Worm (Caenorhabditis elegans) whole organism, L4 larva: Measurements from ENCODE around the gene F14E5.8.

Source experiments
- F37D6.2 ChIP-seq: sonication (generic microtip); optimal IDR thresholded peaks from 2 replicates; lab custom pipeline; 2016; ENCODE audit warnings: mild to moderate bottlenecking, missing genetic modification characterization, missing compliant biosample characterization
- aha-1 ChIP-seq: fragments of 150-350 bp; peaks from one replicate; lab custom pipeline; 2014; ENCODE audit warnings: missing biosample characterization, missing genetic modification characterization
- ama-1 ChIP-seq: fragments of 150-350 bp; optimal IDR thresholded peaks from 2 replicates; lab custom pipeline; 2014; ENCODE audit warnings: inconsistent platforms, mixed read lengths
- arid-1 ChIP-seq: fragments of 200-800 bp; sonication (Bioruptor generic); conservative IDR thresholded peaks from 2 replicates; pipeline ENCODE4 v1.3.6; 2022; ENCODE audit warnings: missing genetic modification reagents, missing genetic modification characterization, missing compliant biosample characterization
- ceh-82 ChIP-seq: sonication (generic microtip); optimal IDR thresholded peaks from 2 replicates; lab custom pipeline; 2017; ENCODE audit warnings: missing biosample characterization, missing genetic modification characterization
- daf-16 ChIP-seq, 3 experiments: sonication (generic microtip); optimal IDR thresholded peaks; 2 replicates each; lab custom pipeline; 2016 to 2017; ENCODE audit warnings: missing genetic modification characterization in 3 of 3, missing genetic modification reagents in 3 of 3, mild to moderate bottlenecking in 2 of 3, missing compliant biosample characterization in 2 of 3, missing biosample characterization in 1 of 3, moderate library complexity in 1 of 3
- dmd-6 ChIP-seq: fragments of 200-800 bp; sonication (Bioruptor generic); IDR thresholded peaks from 2 replicates; pipeline ENCODE4 v1.3.6; 2022; ENCODE audit warnings: missing genetic modification reagents, missing genetic modification characterization, missing compliant biosample characterization
- dmd-9 ChIP-seq: fragments of 200-800 bp; sonication (Bioruptor generic); IDR thresholded peaks from 2 replicates; pipeline ENCODE4 v1.3.6; 2022; ENCODE audit warnings: missing genetic modification reagents, missing genetic modification characterization, missing compliant biosample characterization
- dve-1 ChIP-seq: sonication (generic microtip); optimal IDR thresholded peaks from 2 replicates; lab custom pipeline; 2017; ENCODE audit warnings: antibody characterized with exemption, mild to moderate bottlenecking, missing genetic modification characterization, missing compliant biosample characterization; ENCODE audit not compliant: insufficient read depth
- egl-27 ChIP-seq: sonication (generic microtip); optimal IDR thresholded peaks from 3 replicates; lab custom pipeline; 2017; ENCODE audit warnings: missing biosample characterization, missing genetic modification reagents, missing genetic modification characterization
- egl-43 ChIP-seq: fragments of 200-800 bp; sonication (Bioruptor generic); IDR thresholded peaks from 2 replicates; pipeline ENCODE4 v1.3.6; 2022; ENCODE audit warnings: missing genetic modification reagents, missing genetic modification characterization, missing compliant biosample characterization
- fkh-10 ChIP-seq: fragments of 150-350 bp; optimal IDR thresholded peaks from 2 replicates; lab custom pipeline; 2014; ENCODE audit warnings: missing biosample characterization, missing genetic modification reagents, missing genetic modification characterization
- fos-1 ChIP-seq: fragments of 150-350 bp; optimal IDR thresholded peaks from 2 replicates; lab custom pipeline; 2014; ENCODE audit warnings: missing biosample characterization, missing genetic modification characterization
- hif-1 ChIP-seq, 2 experiments: sonication (generic microtip); optimal IDR thresholded peaks; 2 replicates each; lab custom pipeline; 2016 to 2017; ENCODE audit warnings: missing compliant biosample characterization in 2 of 2, missing genetic modification characterization in 2 of 2, missing genetic modification reagents in 2 of 2, missing genotype in 2 of 2, mild to moderate bottlenecking in 1 of 2
- hlh-11 ChIP-seq: fragments of 200-800 bp; sonication (Bioruptor generic); optimal IDR thresholded peaks from 2 replicates; lab custom pipeline; 2018; ENCODE audit warnings: mild to moderate bottlenecking, missing genetic modification characterization, missing compliant biosample characterization
- hlh-30 ChIP-seq: sonication (generic microtip); optimal IDR thresholded peaks from 2 replicates; lab custom pipeline; 2017; ENCODE audit warnings: antibody characterized with exemption, mild to moderate bottlenecking, missing genetic modification characterization, missing compliant biosample characterization; ENCODE audit not compliant: insufficient read depth
- lin-1 ChIP-seq: fragments of 200-800 bp; sonication (Bioruptor generic); IDR thresholded peaks from 2 replicates; pipeline ENCODE4 v1.3.6; 2022; ENCODE audit warnings: missing genetic modification reagents, missing genetic modification characterization, missing compliant biosample characterization
- lin-13 ChIP-seq: fragments of 150-350 bp; optimal IDR thresholded peaks from 2 replicates; lab custom pipeline; 2014; ENCODE audit warnings: missing biosample characterization, missing genetic modification reagents, missing genetic modification characterization
- lin-15B ChIP-seq: fragments of 150-350 bp; sonication (generic microtip); optimal IDR thresholded peaks from 3 replicates; lab custom pipeline; 2014; ENCODE audit warnings: missing biosample characterization, missing genetic modification characterization
- lin-29 ChIP-seq: fragments of 200-800 bp; sonication (Bioruptor generic); IDR thresholded peaks from 2 replicates; pipeline ENCODE4 v1.3.6; 2022; ENCODE audit warnings: missing genetic modification reagents, missing genetic modification characterization, missing compliant biosample characterization
- lin-39 ChIP-seq: fragments of 150-350 bp; optimal IDR thresholded peaks from 2 replicates; lab custom pipeline; 2014; ENCODE audit warnings: missing biosample characterization, missing genetic modification reagents, missing genetic modification characterization
- mdt-29 ChIP-seq: fragments of 200-800 bp; sonication (Bioruptor generic); IDR thresholded peaks from 2 replicates; pipeline ENCODE4 v1.3.6; 2022; ENCODE audit warnings: missing genetic modification reagents, missing genetic modification characterization, missing compliant biosample characterization
- mxl-3 ChIP-seq: fragments of 200-800 bp; sonication (Bioruptor generic); optimal IDR thresholded peaks from 2 replicates; lab custom pipeline; 2018; ENCODE audit warnings: mild to moderate bottlenecking, missing genetic modification characterization, missing compliant biosample characterization
- nhr-237 ChIP-seq: sonication (generic microtip); optimal IDR thresholded peaks from 2 replicates; lab custom pipeline; 2017; ENCODE audit warnings: missing biosample characterization, missing genetic modification characterization
- nhr-25 ChIP-seq: sonication (generic microtip); optimal IDR thresholded peaks from 2 replicates; lab custom pipeline; 2017; ENCODE audit warnings: missing genetic modification characterization, mild to moderate bottlenecking, missing compliant biosample characterization, antibody characterized with exemption, moderate library complexity, borderline replicate concordance; ENCODE audit not compliant: insufficient read depth
- nhr-28 ChIP-seq: fragments of 150-350 bp; optimal IDR thresholded peaks from 2 replicates; lab custom pipeline; 2014; ENCODE audit warnings: missing biosample characterization, missing genetic modification characterization
- nhr-41 ChIP-seq: fragments of 200-800 bp; sonication (Bioruptor generic); IDR thresholded peaks from 2 replicates; pipeline ENCODE4 v1.3.6; 2022; ENCODE audit warnings: missing genetic modification reagents, missing genetic modification characterization, missing compliant biosample characterization
- nhr-6 ChIP-seq: fragments of 150-350 bp; optimal IDR thresholded peaks from 2 replicates; lab custom pipeline; 2014; ENCODE audit warnings: missing biosample characterization, missing genetic modification characterization
- nhr-77 ChIP-seq: fragments of 150-350 bp; optimal IDR thresholded peaks from 2 replicates; lab custom pipeline; 2014; ENCODE audit warnings: missing biosample characterization, missing genetic modification characterization
- pqm-1 ChIP-seq: sonication (generic microtip); optimal IDR thresholded peaks from 2 replicates; lab custom pipeline; 2017; ENCODE audit warnings: missing biosample characterization, missing genetic modification characterization
- vab-7 ChIP-seq: fragments of 200-800 bp; sonication (Bioruptor generic); IDR thresholded peaks from 2 replicates; pipeline ENCODE4 v1.3.6; 2022; ENCODE audit warnings: missing genetic modification reagents, missing genetic modification characterization, missing compliant biosample characterization
- zip-2 ChIP-seq: fragments of 150-350 bp; optimal IDR thresholded peaks from 2 replicates; lab custom pipeline; 2014; ENCODE audit warnings: missing biosample characterization, missing genetic modification characterization

F14E5.8 gene

DNA sequence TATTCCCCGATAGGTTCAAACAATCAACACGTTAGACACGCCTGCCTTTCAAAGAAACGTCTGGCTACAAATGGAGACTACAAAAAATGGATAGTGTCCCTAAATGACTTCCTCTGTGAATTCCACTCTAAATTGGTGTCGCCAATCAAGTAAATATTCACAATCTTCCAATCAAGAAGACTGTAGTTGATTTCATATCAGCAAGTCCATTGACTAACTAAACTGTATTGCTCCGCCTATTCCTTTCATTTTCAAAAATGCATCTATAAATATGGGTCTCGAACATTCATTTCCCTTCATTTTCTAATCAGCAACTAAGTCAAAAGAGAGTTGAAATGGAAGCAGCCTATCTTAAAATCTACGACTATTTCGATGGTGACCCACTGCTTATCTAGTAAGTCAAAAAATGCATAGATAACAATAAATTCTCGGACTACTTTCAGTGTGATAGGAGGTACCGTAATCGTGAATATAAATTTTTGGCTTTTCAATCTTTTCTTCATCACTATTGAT is 31.8 kb upstream of the F14E5.8 start, which contains the start of gene drd-1 (continued):
- TF ChIP-seq arid-1 (GFP tag; lab: Robert Waterston, UW) (no peak), lin-1 (peak; percentile 60; the same call in 1 of the 2 replicates), hif-1 (tag; optimal IDR thresholded peaks at IDR 0.05; lab: Kevin White, UChicago) (no peak), egl-27 (tag; lab: Kevin White, UChicago) (no peak), hlh-11 (tag; lab: Kevin White, UChicago) (peak; percentile 84), dmd-9 (GFP tag; lab: Robert Waterston, UW) (no peak)

DNA sequence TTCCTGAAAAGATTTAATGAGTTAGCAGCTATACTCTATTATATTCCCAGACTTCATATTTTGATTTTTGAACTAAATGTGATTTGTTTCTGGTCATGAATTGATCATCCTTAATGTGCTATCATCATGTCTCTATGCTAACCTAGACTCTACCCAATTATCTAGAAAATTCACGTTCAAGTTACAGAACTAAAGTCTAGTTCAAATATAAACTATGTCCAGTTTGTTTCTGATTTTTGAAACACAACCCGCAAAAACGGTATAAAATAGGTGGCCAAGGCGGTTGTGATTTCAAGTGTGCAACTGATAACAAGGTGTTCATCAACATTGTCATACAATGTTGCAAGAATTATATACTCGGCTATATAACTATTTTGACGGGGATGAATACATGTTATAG is 29.1 kb upstream of the F14E5.8 start, which contains the start of gene F49E12.10:
Gene F49E12.10 (plus strand): TSS at position 301 of the 400 bp plus-strand sequence.
- TF ChIP-seq mdt-29 (GFP tag; lab: Robert Waterston, UW) (no peak), nhr-25 (no peak), vab-7 (no peak), hlh-30 (tag; lab: Kevin White, UChicago) (no peak), fos-1 (tag; lab: Kevin White, UChicago) (no peak), aha-1 (tag; lab: Kevin White, UChicago) (no peak), nhr-28 (peak; percentile 8), nhr-6 (tag; lab: Kevin White, UChicago) (no peak), dmd-9 (GFP tag; lab: Robert Waterston, UW) (no peak), lin-13 (GFP tag; lab: Kevin White, UChicago) (no peak), nhr-237 (tag; lab: Kevin White, UChicago) (no peak), F37D6.2 (tag; lab: Kevin White, UChicago) (no peak), lin-39 (tag; lab: Kevin White, UChicago) (no peak), mxl-3 (GFP tag; lab: Kevin White, UChicago) (no peak), dmd-6 (GFP tag; lab: Robert Waterston, UW) (peak; percentile 38; the same call in 1 of the 2 replicates), lin-29 (no peak), ama-1 (no peak), ceh-82 (tag; lab: Kevin White, UChicago) (no peak), nhr-77 (tag; lab: Kevin White, UChicago) (no peak), arid-1 (GFP tag; lab: Robert Waterston, UW) (no peak), pqm-1 (tag; lab: Kevin White, UChicago) (peak; percentile 25), egl-43 (GFP tag; lab: Robert Waterston, UW) (no peak), fkh-10 (GFP tag; lab: Kevin White, UChicago) (no peak), zip-2 (tag; lab: Kevin White, UChicago) (no peak)

DNA sequence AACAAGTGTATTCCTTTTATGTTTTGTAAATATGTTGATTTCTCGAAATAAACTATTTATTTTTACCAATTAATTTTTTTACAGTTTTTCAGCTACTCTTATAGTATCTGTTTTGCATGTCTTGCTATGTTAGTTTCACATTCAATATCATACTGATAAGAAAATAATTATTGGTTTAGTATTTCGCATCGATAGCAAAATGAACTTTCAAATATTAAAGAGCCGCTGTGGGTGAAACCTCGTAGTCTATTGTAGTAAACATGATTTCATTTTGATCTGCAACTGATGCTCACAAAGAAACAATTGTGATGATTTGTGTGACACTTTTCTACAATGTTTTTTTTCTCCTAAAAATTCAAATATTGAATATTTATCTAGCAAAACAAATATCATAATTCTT is 27.7 kb upstream of the F14E5.8 start:
- TF ChIP-seq hlh-11 (tag; lab: Kevin White, UChicago) (peak; percentile 1), dve-1 (tag; lab: Kevin White, UChicago) (peak; percentile 3), fos-1 (tag; lab: Kevin White, UChicago) (no peak), dmd-6 (GFP tag; lab: Robert Waterston, UW) (peak; percentile 27; the same call in 1 of the 2 replicates), nhr-77 (tag; lab: Kevin White, UChicago) (peak; percentile 11), daf-16 (GFP tag; optimal IDR thresholded peaks at IDR 0.05; lab: Kevin White, UChicago) (no peak), daf-16 (tag; optimal IDR thresholded peaks at IDR 0.05; lab: Kevin White, UChicago) (peak; percentile 37), nhr-28 (peak; percentile 77), lin-15B (tag; lab: Kevin White, UChicago) (no peak), pqm-1 (tag; lab: Kevin White, UChicago) (peak; percentile 62)

- no peak for TF ChIP-seq nhr-41 (GFP tag; lab: Robert Waterston, UW)
- TF ChIP-seq dve-1 (tag; lab: Kevin White, UChicago): peak; percentile 24
Observed at ce11 chrII:8394205-8394604, 25.7 kb upstream of the F14E5.8 start, which contains the start of gene F49E12.8. F49E12.8 (minus strand) TSS chrII:8394305.
